Fruit fly (Drosophila melanogaster) whole organism, embryonic: ENCODE results near the gene Trhn.

Experiments
- Asciz ChIP-seq: fragments of 200-800 bp; sonication (Bioruptor generic); optimal IDR thresholded peaks from 2 replicates; lab custom pipeline; 2017; ENCODE audit warnings: missing biosample characterization, mild to moderate bottlenecking, missing genetic modification characterization, missing genetic modification reagents
- CG1024 ChIP-seq: fragments of 200-800 bp; sonication (Bioruptor generic); IDR thresholded peaks from 2 replicates; pipeline ENCODE4 v1.3.6; 2022; ENCODE audit warnings: missing biosample characterization, missing genetic modification characterization
- CG12391 ChIP-seq: fragments of 200-800 bp; sonication (Bioruptor generic); optimal IDR thresholded peaks from 3 replicates; lab custom pipeline; 2018; ENCODE audit warnings: missing biosample characterization, mild to moderate bottlenecking, missing genetic modification characterization, moderate library complexity
- CG14050 ChIP-seq: fragments of 200-800 bp; sonication (Bioruptor generic); IDR thresholded peaks from 3 replicates; pipeline ENCODE4 v1.3.6; 2022; ENCODE audit warnings: missing biosample characterization, missing genetic modification characterization
- CG14965 ChIP-seq: fragments of 200-800 bp; sonication (Bioruptor generic); optimal IDR thresholded peaks from 2 replicates; lab custom pipeline; 2016; ENCODE audit warnings: missing biosample characterization, missing genetic modification characterization, borderline replicate concordance
- CG15696 ChIP-seq: fragments of 200-800 bp; sonication (Bioruptor generic); optimal IDR thresholded peaks from 2 replicates; lab custom pipeline; 2019; ENCODE audit warnings: missing biosample characterization, mild to moderate bottlenecking, missing genetic modification characterization, moderate library complexity
- CG17568 ChIP-seq: fragments of 200-800 bp; sonication (Bioruptor generic); optimal IDR thresholded peaks from 2 replicates; lab custom pipeline; 2018; ENCODE audit warnings: missing biosample characterization, mild to moderate bottlenecking, missing genetic modification characterization, moderate library complexity
- CG17829 ChIP-seq: fragments of 200-800 bp; optimal IDR thresholded peaks from 2 replicates; lab custom pipeline; 2019; ENCODE audit warnings: missing biosample characterization, mild to moderate bottlenecking, missing genetic modification characterization, moderate library complexity
- CG17912 ChIP-seq: fragments of 200-800 bp; sonication (Bioruptor generic); optimal IDR thresholded peaks from 2 replicates; lab custom pipeline; 2018; ENCODE audit warnings: missing biosample characterization, mild to moderate bottlenecking, missing genetic modification characterization
- CG18599 ChIP-seq: fragments of 200-800 bp; sonication (Bioruptor generic); optimal IDR thresholded peaks from 3 replicates; lab custom pipeline; 2017; ENCODE audit warnings: missing biosample characterization, missing genetic modification characterization, mild to moderate bottlenecking, moderate library complexity, missing genetic modification reagents
- CG2120 ChIP-seq: fragments of 200-800 bp; sonication (Bioruptor generic); optimal IDR thresholded peaks from 3 replicates; lab custom pipeline; 2016; ENCODE audit warnings: missing biosample characterization, missing genetic modification characterization
- CG2678 ChIP-seq: fragments of 200-800 bp; sonication (Bioruptor generic); optimal IDR thresholded peaks from 3 replicates; lab custom pipeline; 2019; ENCODE audit warnings: missing biosample characterization, mild to moderate bottlenecking, missing genetic modification characterization, moderate library complexity
- CG3407 ChIP-seq: fragments of 200-800 bp; sonication (Bioruptor generic); optimal IDR thresholded peaks from 2 replicates; lab custom pipeline; 2018; ENCODE audit warnings: missing biosample characterization, mild to moderate bottlenecking, missing genetic modification characterization
- CG34422 ChIP-seq: fragments of 200-800 bp; sonication (Bioruptor generic); IDR thresholded peaks from 3 replicates; pipeline ENCODE4 v1.3.6; 2022; ENCODE audit warnings: missing biosample characterization, missing genetic modification characterization
- CG42726 ChIP-seq: fragments of 200-800 bp; sonication (Bioruptor generic); IDR thresholded peaks from 2 replicates; pipeline ENCODE4 v1.3.6; 2022; ENCODE audit warnings: missing biosample characterization, missing genetic modification characterization; ENCODE audit not compliant: partially characterized antibody
- CG43689 ChIP-seq: fragments of 200-800 bp; sonication (Bioruptor generic); IDR thresholded peaks from 2 replicates; pipeline ENCODE4 v1.3.6; 2022; ENCODE audit warnings: missing biosample characterization, missing genetic modification characterization
- CG7556 ChIP-seq: fragments of 200-800 bp; sonication (Bioruptor generic); optimal IDR thresholded peaks from 2 replicates; lab custom pipeline; 2017; ENCODE audit warnings: missing biosample characterization, mild to moderate bottlenecking, missing genetic modification characterization
- CG7839 ChIP-seq: fragments of 200-800 bp; sonication (Bioruptor generic); optimal IDR thresholded peaks from 3 replicates; lab custom pipeline; 2018; ENCODE audit warnings: missing biosample characterization, mild to moderate bottlenecking, missing genetic modification characterization, moderate library complexity
- CG9876 ChIP-seq: fragments of 200-800 bp; sonication (Bioruptor generic); optimal IDR thresholded peaks from 2 replicates; lab custom pipeline; 2016; ENCODE audit warnings: missing biosample characterization, missing genetic modification characterization
- Camta ChIP-seq: fragments of 200-800 bp; sonication (Bioruptor generic); optimal IDR thresholded peaks from 2 replicates; lab custom pipeline; 2016; ENCODE audit warnings: missing biosample characterization, missing genetic modification characterization
- Dad ChIP-seq: fragments of 200-800 bp; sonication (Bioruptor generic); optimal IDR thresholded peaks from 3 replicates; lab custom pipeline; 2016; ENCODE audit warnings: missing biosample characterization, missing genetic modification characterization
- Dll ChIP-seq: fragments of 200-800 bp; sonication (Bioruptor generic); IDR thresholded peaks from 4 replicates; pipeline ENCODE4 v1.3.6; 2022; ENCODE audit warnings: missing biosample characterization, missing genetic modification characterization; ENCODE audit not compliant: partially characterized antibody
- H2.0 ChIP-seq: fragments of 200-800 bp; sonication (Bioruptor generic); IDR thresholded peaks from 2 replicates; pipeline ENCODE4 v1.3.6; 2022; ENCODE audit warnings: missing biosample characterization, missing genetic modification characterization
- HmgZ ChIP-seq: fragments of 200-800 bp; sonication (Bioruptor generic); optimal IDR thresholded peaks from 2 replicates; lab custom pipeline; 2018; ENCODE audit warnings: missing biosample characterization, mild to moderate bottlenecking, missing genetic modification characterization
- Hr3 ChIP-seq: fragments of 200-800 bp; sonication (Bioruptor generic); optimal IDR thresholded peaks from 3 replicates; lab custom pipeline; 2016; ENCODE audit warnings: missing biosample characterization, missing genetic modification characterization
- Hr51 ChIP-seq, 2 experiments: fragments of 200-800 bp; sonication (Bioruptor generic); optimal IDR thresholded peaks; 2 replicates in 1 of 2; 3 replicates in 1 of 2; lab custom pipeline; 2016 to 2018; ENCODE audit warnings: missing biosample characterization in 2 of 2, missing genetic modification characterization in 2 of 2, mild to moderate bottlenecking in 1 of 2, moderate library complexity in 1 of 2
- Lpt ChIP-seq: fragments of >200 bp; optimal IDR thresholded peaks from 2 replicates; lab custom pipeline; 2018; ENCODE audit warnings: missing biosample characterization, missing genetic modification characterization
- Max ChIP-seq: fragments of 200-800 bp; sonication (Bioruptor generic); optimal IDR thresholded peaks from 2 replicates; lab custom pipeline; 2016; ENCODE audit warnings: missing biosample characterization, mild to moderate bottlenecking, missing genetic modification characterization
- Ptx1 ChIP-seq: fragments of 200-800 bp; sonication (Bioruptor generic); IDR thresholded peaks from 2 replicates; pipeline ENCODE4 v1.3.6; 2022; ENCODE audit warnings: missing biosample characterization, missing genetic modification characterization
- Rfx ChIP-seq: fragments of 200-800 bp; sonication (Bioruptor generic); IDR thresholded peaks from 2 replicates; pipeline ENCODE4 v1.3.6; 2022; ENCODE audit warnings: missing biosample characterization, missing genetic modification characterization
- Six4 ChIP-seq: fragments of 200-800 bp; sonication (Bioruptor generic); optimal IDR thresholded peaks from 2 replicates; lab custom pipeline; 2016; ENCODE audit warnings: missing biosample characterization, missing genetic modification characterization
- abd-A ChIP-seq: fragments of 200-800 bp; sonication (Bioruptor generic); optimal IDR thresholded peaks from 3 replicates; lab custom pipeline; 2019; ENCODE audit warnings: missing biosample characterization, mild to moderate bottlenecking, missing genetic modification characterization, moderate library complexity
- bbx ChIP-seq: fragments of 200-800 bp; sonication (Bioruptor generic); IDR thresholded peaks from 2 replicates; pipeline ENCODE4 v1.3.6; 2022; ENCODE audit warnings: missing biosample characterization, missing genetic modification characterization; ENCODE audit not compliant: partially characterized antibody
- btn ChIP-seq: fragments of 200-800 bp; sonication (Bioruptor generic); optimal IDR thresholded peaks from 2 replicates; lab custom pipeline; 2016; ENCODE audit warnings: missing biosample characterization, missing genetic modification characterization
- da ChIP-seq: fragments of 200-800 bp; sonication (Bioruptor generic); optimal IDR thresholded peaks from 2 replicates; lab custom pipeline; 2016; ENCODE audit warnings: missing biosample characterization, missing genetic modification characterization
- dimm ChIP-seq: fragments of 200-800 bp; sonication (Bioruptor generic); IDR thresholded peaks from 2 replicates; pipeline ENCODE4 v1.3.6; 2022; ENCODE audit warnings: missing biosample characterization, missing genetic modification characterization
- esg ChIP-seq: fragments of 200-800 bp; sonication (Bioruptor generic); conservative IDR thresholded peaks from 2 replicates; pipeline ENCODE4 v1.3.6; 2022; ENCODE audit warnings: missing biosample characterization, missing genetic modification characterization
- gce ChIP-seq: fragments of 200-800 bp; sonication (Bioruptor generic); IDR thresholded peaks from 3 replicates; pipeline ENCODE4 v1.3.6; 2022; ENCODE audit warnings: missing biosample characterization, missing genetic modification characterization
- inv ChIP-seq: fragments of 200-800 bp; sonication (Bioruptor generic); IDR thresholded peaks from 2 replicates; pipeline ENCODE4 v1.3.6; 2022; ENCODE audit warnings: missing biosample characterization, missing genetic modification characterization; ENCODE audit not compliant: partially characterized antibody
- lbe ChIP-seq: fragments of 200-800 bp; sonication (Bioruptor generic); optimal IDR thresholded peaks from 2 replicates; lab custom pipeline; 2016; ENCODE audit warnings: missing biosample characterization, mild to moderate bottlenecking, missing genetic modification characterization
- lmd ChIP-seq: fragments of 200-800 bp; sonication (Bioruptor generic); IDR thresholded peaks from 2 replicates; pipeline ENCODE4 v1.3.6; 2022; ENCODE audit warnings: missing biosample characterization, missing genetic modification characterization
- maf-S ChIP-seq: fragments of 200-800 bp; sonication (Bioruptor generic); optimal IDR thresholded peaks from 2 replicates; lab custom pipeline; 2016; ENCODE audit warnings: missing biosample characterization, missing genetic modification characterization
- p53 ChIP-seq: fragments of 200-800 bp; sonication (Bioruptor generic); optimal IDR thresholded peaks from 2 replicates; lab custom pipeline; 2016; ENCODE audit warnings: missing biosample characterization, missing genetic modification characterization
- prd ChIP-seq, 3 experiments: fragments of >200 bp in 2 of 3; fragments of 200-800 bp in 1 of 3; sonication (Bioruptor generic) in 1 of 3; optimal IDR thresholded peaks in 2 of 3; IDR thresholded peaks in 1 of 3; 2 replicates in 2 of 3; 3 replicates in 1 of 3; pipeline versions ENCODE4 v1.3.6 to Lab custom; 2017 to 2022; ENCODE audit warnings: missing biosample characterization in 1 of 3, missing genetic modification characterization in 1 of 3
- salm ChIP-seq: fragments of 200-800 bp; sonication (Bioruptor generic); optimal IDR thresholded peaks from 2 replicates; lab custom pipeline; 2018; ENCODE audit warnings: missing biosample characterization, mild to moderate bottlenecking, missing genetic modification characterization
- sc ChIP-seq, 3 experiments: fragments of >200 bp in 2 of 3; fragments of 200-800 bp in 1 of 3; sonication (Bioruptor generic) in 1 of 3; optimal IDR thresholded peaks; 2 replicates in 2 of 3; 3 replicates in 1 of 3; lab custom pipeline; 2017; ENCODE audit warnings: mild to moderate bottlenecking in 1 of 3, missing biosample characterization in 1 of 3, missing genetic modification characterization in 1 of 3, missing genetic modification reagents in 1 of 3
- sna ChIP-seq: fragments of 200-800 bp; sonication (Bioruptor generic); IDR thresholded peaks from 2 replicates; pipeline ENCODE4 v1.3.6; 2022; ENCODE audit warnings: missing biosample characterization, missing genetic modification characterization; ENCODE audit not compliant: partially characterized antibody
- toy ChIP-seq: fragments of 200-800 bp; sonication (Bioruptor generic); IDR thresholded peaks from 2 replicates; pipeline ENCODE4 v1.3.6; 2022; ENCODE audit warnings: missing biosample characterization, missing genetic modification characterization
- tx ChIP-seq: fragments of 200-800 bp; sonication (Bioruptor generic); optimal IDR thresholded peaks from 2 replicates; lab custom pipeline; 2016; ENCODE audit warnings: missing biosample characterization, missing genetic modification characterization
- vvl ChIP-seq: fragments of 200-800 bp; sonication (Bioruptor generic); IDR thresholded peaks from 2 replicates; pipeline ENCODE4 v1.3.6; 2022; ENCODE audit warnings: missing biosample characterization, missing genetic modification characterization

Gene Trhn

DNA sequence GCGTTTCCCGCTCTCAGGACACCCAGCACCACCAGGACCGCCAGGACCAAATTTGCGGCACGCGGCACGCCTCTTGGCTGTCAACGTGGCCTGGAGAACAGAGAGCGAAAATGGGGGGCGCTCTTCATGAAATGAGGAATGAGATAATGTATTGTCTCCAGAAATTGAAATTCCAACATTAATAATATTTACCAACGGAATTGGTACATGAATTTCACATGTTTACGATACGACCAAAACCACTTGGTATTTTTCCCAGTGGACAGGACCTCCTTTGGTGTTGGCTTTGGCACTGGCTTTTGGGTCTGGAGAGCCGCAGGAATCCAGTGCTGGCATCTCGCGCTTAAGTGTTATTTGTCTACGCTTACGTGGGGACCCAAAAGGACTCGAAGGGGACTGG lies 9.5 kb downstream of the Trhn start (continued):
- no peak for TF ChIP-seq salm (tag; lab: Kevin White, UChicago)
- no peak for TF ChIP-seq CG14965 (GFP tag; lab: Kevin White, UChicago)
- TF ChIP-seq CG17912 (GFP tag; lab: Kevin White, UChicago) = no peak
- no peak for TF ChIP-seq CG9876 (GFP tag; lab: Kevin White, UChicago)
- TF ChIP-seq CG18599 (GFP tag; lab: Kevin White, UChicago) = peak; percentile 66
- no peak for TF ChIP-seq Asciz
- no peak for TF ChIP-seq CG15696 (tag; lab: Kevin White, UChicago)
- no peak for TF ChIP-seq CG43689 (GFP tag; lab: Robert Waterston, UW)
- peak; percentile 21 for TF ChIP-seq CG7839 (tag; lab: Kevin White, UChicago)
- no peak for TF ChIP-seq tx (GFP tag; lab: Kevin White, UChicago)
- no peak for TF ChIP-seq Six4
- TF ChIP-seq maf-S (GFP tag; lab: Kevin White, UChicago) = no peak
- TF ChIP-seq lbe = no peak
- TF ChIP-seq p53 (GFP tag; lab: Kevin White, UChicago) = no peak
- no peak for TF ChIP-seq CG17568
- peak; percentile 34; the same call in 1 of the 2 replicates for TF ChIP-seq lmd
- 0 out of 2 replicates have a peak, but pooled peaks have one; percentile 18 for TF ChIP-seq dimm
- no peak for TF ChIP-seq prd (optimal IDR thresholded peaks at IDR 0.05; lab: Kevin White, UChicago)
- TF ChIP-seq prd (GFP tag; IDR thresholded peaks at IDR 0.05; lab: Robert Waterston, UW) = peak; percentile 28; the same call in 1 of the 3 replicates
- no peak for TF ChIP-seq CG14050 (GFP tag; lab: Robert Waterston, UW)
- peak; percentile 41 for TF ChIP-seq CG2678
- no peak for TF ChIP-seq sna (GFP tag; lab: Robert Waterston, UW)
- TF ChIP-seq H2.0 = peak; percentile 16; the same call in 1 of the 2 replicates
- peak; percentile 24 for TF ChIP-seq CG7556 (GFP tag; lab: Kevin White, UChicago)
- TF ChIP-seq CG34422 (GFP tag; lab: Robert Waterston, UW) = no peak
- peak; percentile 35; the same call in 1 of the 2 replicates for TF ChIP-seq Ptx1
- TF ChIP-seq Dll (GFP tag; lab: Robert Waterston, UW) = no peak
- no peak for TF ChIP-seq CG12391 (tag; lab: Kevin White, UChicago)
- TF ChIP-seq Max (GFP tag; lab: Kevin White, UChicago) = no peak
- peak; percentile 8 for TF ChIP-seq Camta (GFP tag; lab: Kevin White, UChicago)
- no peak for TF ChIP-seq CG3407 (GFP tag; lab: Kevin White, UChicago)
- no peak for TF ChIP-seq inv
- TF ChIP-seq CG42726 = no peak
- TF ChIP-seq btn (GFP tag; lab: Kevin White, UChicago) = no peak
- TF ChIP-seq sc (optimal IDR thresholded peaks at IDR 0.05; lab: Kevin White, UChicago) = no peak
- no peak for TF ChIP-seq sc (GFP tag; optimal IDR thresholded peaks at IDR 0.05; lab: Kevin White, UChicago)
- peak; percentile 56 for TF ChIP-seq CG2120
- 0 out of 2 replicates have a peak, but pooled peaks have one; percentile 13 for TF ChIP-seq vvl
- no peak for TF ChIP-seq Hr51 (GFP tag; optimal IDR thresholded peaks at IDR 0.05; lab: Kevin White, UChicago)
- no peak for TF ChIP-seq abd-A (tag; lab: Kevin White, UChicago)
- no peak for TF ChIP-seq toy
- TF ChIP-seq Rfx = peak; percentile 48; the same call in 1 of the 2 replicates
- no peak for TF ChIP-seq bbx
- TF ChIP-seq Dad (GFP tag; lab: Kevin White, UChicago) = no peak
- no peak for TF ChIP-seq CG17829 (tag; lab: Kevin White, UChicago)
- no peak for TF ChIP-seq Lpt (GFP tag; lab: Kevin White, UChicago)
- no peak for TF ChIP-seq HmgZ (tag; lab: Kevin White, UChicago)
- TF ChIP-seq gce = no peak
- TF ChIP-seq Hr3 (GFP tag; lab: Kevin White, UChicago) = no peak
- no peak for TF ChIP-seq da
- TF ChIP-seq CG1024 = no peak
- no peak for TF ChIP-seq esg (GFP tag; lab: Robert Waterston, UW)
